Worm (Caenorhabditis elegans): ENCODE measurements around the gene sru-23.

Gene sru-23

DNA sequence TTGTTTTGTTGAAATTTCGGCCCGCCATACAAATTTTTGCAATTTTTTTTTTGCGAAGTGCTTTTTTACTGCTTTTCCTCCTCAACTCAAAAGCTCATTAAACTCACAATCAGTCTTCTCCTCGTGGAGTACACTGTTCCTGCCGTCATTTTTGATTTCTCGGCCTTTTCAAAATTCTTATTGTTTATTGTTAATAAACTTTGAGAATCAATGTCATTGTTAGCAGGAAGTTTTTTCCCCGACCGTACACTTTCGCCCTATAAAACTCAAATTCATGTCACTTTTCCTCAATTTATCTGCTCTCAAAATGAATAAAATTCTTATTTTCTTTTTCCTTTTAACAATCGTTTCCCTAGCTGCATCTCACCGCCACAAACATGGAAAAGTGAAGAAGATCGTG lies 3.5 kb upstream of the sru-23 start, which contains the start of gene clec-232:
Gene clec-232 (plus strand): TSS at position 301 of the 400 bp plus-strand sequence.
- no peak for TF ChIP-seq ces-1 (GFP tag; optimal IDR thresholded peaks at IDR 0.05)
- no peak for TF ChIP-seq sdz-12 (GFP tag; optimal IDR thresholded peaks at IDR 0.05)
- TF ChIP-seq zip-11 (GFP tag; IDR thresholded peaks at IDR 0.05) = no peak
- TF ChIP-seq mdl-1 (tag; optimal IDR thresholded peaks at IDR 0.05) = no peak

DNA sequence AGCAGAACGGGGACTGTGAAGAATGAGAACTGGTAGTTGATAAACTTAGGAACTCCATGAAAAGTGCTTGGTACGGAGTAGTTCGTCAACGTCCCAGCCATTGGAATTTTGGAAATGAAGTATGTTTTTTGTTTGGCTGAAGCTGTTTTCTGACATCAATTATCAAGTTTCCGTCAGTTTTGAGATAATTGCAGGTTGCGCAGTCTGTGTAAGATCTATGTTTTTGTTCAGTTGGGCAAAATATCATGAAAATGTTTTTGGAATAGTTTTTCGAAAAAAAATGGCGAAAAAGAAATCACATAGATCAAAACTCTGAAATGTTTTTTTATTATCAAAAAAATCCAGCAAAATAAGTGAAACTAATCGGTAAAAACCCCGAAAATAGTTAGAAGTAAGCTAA lies 2.5 kb upstream of the sru-23 start, which contains the start of gene sru-22:
Gene sru-22 (minus strand): TSS at position 101 of the 400 bp plus-strand sequence.
- peak; percentile 4 for TF ChIP-seq aha-1 (tag)
- TF ChIP-seq ztf-11 (tag; optimal IDR thresholded peaks at IDR 0.05) = no peak
- TF ChIP-seq attf-4 (tag; optimal IDR thresholded peaks at IDR 0.05) = no peak
- TF ChIP-seq nhr-42 (GFP tag; IDR thresholded peaks at IDR 0.05) = no peak
- TF ChIP-seq Y48G9A.11 (GFP tag; IDR thresholded peaks at IDR 0.05) = no peak

DNA sequence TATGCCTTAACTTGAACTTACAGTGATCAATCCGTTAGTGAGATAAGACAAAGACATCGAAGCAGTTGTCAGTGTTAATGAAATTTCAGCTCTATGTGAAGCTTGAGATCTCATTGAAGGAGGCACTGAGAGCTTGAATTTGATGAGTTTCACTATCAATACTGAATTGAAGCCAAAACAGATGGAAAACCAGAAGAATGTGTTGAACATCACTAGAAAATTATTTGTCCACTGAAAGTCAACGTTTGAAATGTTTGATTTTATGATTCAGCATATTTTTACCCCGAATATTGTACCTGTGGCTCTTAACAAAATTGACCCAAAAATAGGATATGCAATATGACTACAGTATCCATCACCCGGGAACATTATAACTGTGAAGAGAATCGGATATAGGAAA lies 1.6 kb downstream of the sru-23 start:
- TF ChIP-seq lin-29 (GFP tag; IDR thresholded peaks at IDR 0.05) (no peak), lin-38 (GFP tag; IDR thresholded peaks at IDR 0.05) (no peak), php-3 (GFP tag; IDR thresholded peaks at IDR 0.05) (no peak), unc-62 (GFP tag; optimal IDR thresholded peaks at IDR 0.05 in 1 of 2) (peak in 1 of 2 experiments; percentile 97), unc-62 (tag; optimal IDR thresholded peaks at IDR 0.05) (no peak)

DNA sequence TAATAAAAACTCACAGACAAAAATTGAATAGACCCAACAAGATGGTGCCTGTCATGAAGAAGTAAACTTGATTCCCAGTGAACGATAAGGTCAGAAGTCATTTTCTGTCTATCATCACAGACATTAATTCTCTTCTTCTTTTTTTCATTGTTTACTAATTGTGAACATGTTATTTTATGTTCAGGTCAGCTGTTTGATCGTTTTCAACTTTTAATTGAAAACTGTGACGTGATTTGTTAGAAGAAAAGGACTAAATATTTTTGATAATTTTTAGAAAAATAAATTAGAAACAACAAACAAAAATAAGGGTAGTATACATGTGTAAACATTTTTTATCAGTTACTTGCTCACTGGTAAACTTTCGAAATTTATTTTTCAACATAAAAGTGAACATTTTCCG lies 2.7 kb downstream of the sru-23 start, which contains the start of gene F36G9.7:
Gene F36G9.7 (minus strand): TSS at position 101 of the 400 bp plus-strand sequence.
- TF ChIP-seq zfp-2 (tag; optimal IDR thresholded peaks at IDR 0.05) (no peak), dmd-9 (GFP tag; IDR thresholded peaks at IDR 0.05) (no peak), Y5F2A.4 (GFP tag; optimal IDR thresholded peaks at IDR 0.05) (no peak), set-16 (GFP tag; IDR thresholded peaks at IDR 0.05) (no peak), fkh-10 (GFP tag; optimal IDR thresholded peaks at IDR 0.05) (no peak), nhr-11 (tag; optimal IDR thresholded peaks at IDR 0.05) (no peak), aha-1 (tag) (no peak), daf-16 (GFP tag; optimal IDR thresholded peaks at IDR 0.05) (no peak), daf-16 (tag; optimal IDR thresholded peaks at IDR 0.05) (no peak), Y48G9A.11 (GFP tag; IDR thresholded peaks at IDR 0.05) (no peak), cey-2 (tag; optimal IDR thresholded peaks at IDR 0.05; ENCODE audit: borderline replicate concordance, insufficient read depth) (no peak), rbr-2 (tag; optimal IDR thresholded peaks at IDR 0.05) (no peak), madf-9 (GFP tag; conservative IDR thresholded peaks at IDR 0.05) (no peak), lin-1 (GFP tag; IDR thresholded peaks at IDR 0.05) (no peak)

DNA sequence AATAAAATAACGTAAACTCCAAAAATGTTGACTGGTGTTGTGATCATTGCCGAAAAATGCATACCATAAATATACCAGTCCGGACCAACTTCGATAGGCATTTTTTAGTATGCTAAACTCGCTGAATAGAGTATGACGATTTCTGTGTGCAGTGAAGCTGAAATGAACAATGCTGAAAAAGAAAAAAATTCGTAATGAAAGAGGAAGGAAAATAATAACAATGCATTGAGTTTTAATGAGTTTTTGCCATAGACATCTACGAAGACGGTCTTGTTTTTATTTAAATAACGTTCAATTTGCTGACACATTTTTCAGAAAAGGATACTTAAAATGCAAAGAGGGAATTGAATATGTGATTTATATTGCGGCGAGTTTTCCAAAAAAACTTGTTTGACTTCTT lies 4.8 kb downstream of the sru-23 start, which contains the start of gene sri-1:
Gene sri-1 (minus strand): TSS at position 101 of the 400 bp plus-strand sequence.
- TF ChIP-seq egl-27 (tag; optimal IDR thresholded peaks at IDR 0.05) (no peak), gei-8 (GFP tag; optimal IDR thresholded peaks at IDR 0.05) (no peak), nhr-76 (tag; optimal IDR thresholded peaks at IDR 0.05) (no peak), Y105C5A.15 (GFP tag; IDR thresholded peaks at IDR 0.05) (no peak), F49E8.2 (tag; optimal IDR thresholded peaks at IDR 0.05; ENCODE audit: borderline replicate concordance) (no peak), dmd-8 (GFP tag; IDR thresholded peaks at IDR 0.05) (no peak), daf-12 (tag; optimal IDR thresholded peaks at IDR 0.05) (no peak), nhr-102 (tag; optimal IDR thresholded peaks at IDR 0.05) (no peak)

DNA sequence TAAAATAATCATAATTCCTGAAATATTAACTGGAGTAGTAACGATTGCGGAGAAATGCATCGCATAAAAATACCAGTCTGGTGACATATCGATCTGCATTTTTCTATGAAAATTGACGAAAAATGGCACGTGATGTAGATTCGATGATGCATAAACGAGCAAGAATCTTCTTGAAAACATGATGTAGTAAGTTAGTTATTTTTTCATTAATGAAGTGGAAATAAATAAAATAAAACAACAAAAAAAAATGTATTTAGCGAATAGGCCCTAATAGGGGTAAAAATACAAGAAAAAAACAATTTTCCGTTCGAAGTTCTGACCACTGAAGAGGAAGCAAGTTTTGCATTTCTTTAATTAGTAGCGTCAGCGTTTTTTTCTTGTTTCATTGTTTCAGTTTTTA lies 7.3 kb downstream of the sru-23 start, which contains the start of gene sri-2:
Gene sri-2 (minus strand): TSS at position 101 of the 400 bp plus-strand sequence.
- TF ChIP-seq nhr-25 (tag; optimal IDR thresholded peaks at IDR 0.05; ENCODE audit: borderline replicate concordance, insufficient read depth) = no peak
- TF ChIP-seq ceh-82 (tag; optimal IDR thresholded peaks at IDR 0.05) = no peak
- no peak for TF ChIP-seq set-16 (GFP tag; IDR thresholded peaks at IDR 0.05)
- no peak for TF ChIP-seq ceh-20 (GFP tag; IDR thresholded peaks at IDR 0.05)
- peak; percentile 21 for TF ChIP-seq aha-1 (tag)
